Fruit fly (Drosophila melanogaster) whole organism, embryonic: ENCODE results near the gene MESR3.

Experiments
- Awh ChIP-seq: fragments of 200-800 bp; sonication (Bioruptor generic); IDR thresholded peaks from 2 replicates; pipeline ENCODE4, ENCODE4 v1.3.6; 2022; ENCODE audit warnings: missing biosample characterization, missing genetic modification characterization
- CG11723 ChIP-seq: fragments of 200-800 bp; sonication (Bioruptor generic); optimal IDR thresholded peaks from 2 replicates; lab custom pipeline; 2017; ENCODE audit warnings: missing biosample characterization, mild to moderate bottlenecking, missing genetic modification characterization
- CG12071 ChIP-seq: fragments of 200-800 bp; sonication (Bioruptor generic); optimal IDR thresholded peaks from 3 replicates; lab custom pipeline; 2018; ENCODE audit warnings: missing biosample characterization, mild to moderate bottlenecking, missing genetic modification characterization
- CG12659 ChIP-seq: fragments of 200-800 bp; sonication (Bioruptor generic); optimal IDR thresholded peaks from 3 replicates; lab custom pipeline; 2017; ENCODE audit warnings: mild to moderate bottlenecking, missing biosample characterization, missing genetic modification reagents, missing genetic modification characterization
- CG12744 ChIP-seq: fragments of 200-800 bp; sonication (Bioruptor generic); optimal IDR thresholded peaks from 2 replicates; lab custom pipeline; 2016; ENCODE audit warnings: missing biosample characterization, missing genetic modification characterization
- CG12942 ChIP-seq: fragments of 200-800 bp; sonication (Bioruptor generic); optimal IDR thresholded peaks from 3 replicates; lab custom pipeline; 2016; ENCODE audit warnings: missing biosample characterization, missing genetic modification characterization
- CG13296 ChIP-seq: fragments of 200-800 bp; sonication (Bioruptor generic); optimal IDR thresholded peaks from 3 replicates; lab custom pipeline; 2018; ENCODE audit warnings: missing biosample characterization, mild to moderate bottlenecking, missing genetic modification characterization
- CG14710 ChIP-seq: fragments of 200-800 bp; sonication (Bioruptor generic); optimal IDR thresholded peaks from 3 replicates; lab custom pipeline; 2019; ENCODE audit warnings: missing biosample characterization, mild to moderate bottlenecking, missing genetic modification characterization, moderate library complexity
- CG15011 ChIP-seq: fragments of 200-800 bp; sonication (Bioruptor generic); optimal IDR thresholded peaks from 3 replicates; lab custom pipeline; 2018; ENCODE audit warnings: missing biosample characterization, mild to moderate bottlenecking, missing genetic modification characterization
- CG15269 ChIP-seq: fragments of 200-800 bp; sonication (Bioruptor generic); optimal IDR thresholded peaks from 2 replicates; lab custom pipeline; 2018; ENCODE audit warnings: missing biosample characterization, mild to moderate bottlenecking, missing genetic modification characterization, moderate library complexity
- CG16813 ChIP-seq: fragments of 200-800 bp; sonication (Bioruptor generic); IDR thresholded peaks from 3 replicates; pipeline ENCODE4 v1.3.6; 2022; ENCODE audit warnings: missing biosample characterization, missing genetic modification characterization; ENCODE audit not compliant: partially characterized antibody
- CG17802 ChIP-seq: fragments of 200-800 bp; sonication (Bioruptor generic); optimal IDR thresholded peaks from 2 replicates; lab custom pipeline; 2018; ENCODE audit warnings: missing biosample characterization, mild to moderate bottlenecking, missing genetic modification characterization, moderate library complexity
- CG18262 ChIP-seq: fragments of 200-800 bp; optimal IDR thresholded peaks from 3 replicates; lab custom pipeline; 2019; ENCODE audit warnings: missing biosample characterization, mild to moderate bottlenecking, missing genetic modification characterization, moderate library complexity
- CG31224 ChIP-seq: fragments of 200-800 bp; sonication (Bioruptor generic); IDR thresholded peaks from 2 replicates; pipeline ENCODE4 v1.3.6; 2022; ENCODE audit warnings: missing biosample characterization, missing genetic modification characterization
- CG31365 ChIP-seq: fragments of 200-800 bp; sonication (Bioruptor generic); optimal IDR thresholded peaks from 2 replicates; lab custom pipeline; 2018; ENCODE audit warnings: missing biosample characterization, mild to moderate bottlenecking, missing genetic modification characterization
- CG3163 ChIP-seq: fragments of 200-800 bp; sonication (Bioruptor generic); optimal IDR thresholded peaks from 3 replicates; lab custom pipeline; 2016; ENCODE audit warnings: missing biosample characterization, missing genetic modification characterization
- CG32532 ChIP-seq: fragments of 200-800 bp; sonication (Bioruptor generic); IDR thresholded peaks from 2 replicates; pipeline ENCODE4 v1.3.6; 2022; ENCODE audit warnings: missing biosample characterization, missing genetic modification characterization
- CG5180 ChIP-seq: fragments of 200-800 bp; sonication (Bioruptor generic); optimal IDR thresholded peaks from 3 replicates; lab custom pipeline; 2017; ENCODE audit warnings: missing biosample characterization, missing genetic modification characterization, mild to moderate bottlenecking, moderate library complexity, missing genetic modification reagents
- CG6854 ChIP-seq: fragments of 200-800 bp; sonication (Bioruptor generic); optimal IDR thresholded peaks from 3 replicates; lab custom pipeline; 2017; ENCODE audit warnings: missing biosample characterization, mild to moderate bottlenecking, missing genetic modification characterization
- CG8290 ChIP-seq, 3 experiments: fragments of 200-800 bp; sonication (Bioruptor generic); optimal IDR thresholded peaks; 2 replicates each; lab custom pipeline; 2016 to 2019; ENCODE audit warnings: missing biosample characterization in 3 of 3, missing genetic modification characterization in 3 of 3, mild to moderate bottlenecking in 2 of 3, moderate library complexity in 1 of 3
- CoRest ChIP-seq: fragments of 200-800 bp; sonication (Bioruptor generic); optimal IDR thresholded peaks from 3 replicates; lab custom pipeline; 2018; ENCODE audit warnings: missing biosample characterization, mild to moderate bottlenecking, missing genetic modification characterization, moderate library complexity
- D ChIP-seq, 2 experiments: fragments of 200-800 bp in 1 of 2; fragments of >200 bp in 1 of 2; sonication (Bioruptor generic) in 1 of 2; optimal IDR thresholded peaks; 2 replicates in 1 of 2; 3 replicates in 1 of 2; lab custom pipeline; 2017; ENCODE audit warnings: mild to moderate bottlenecking in 1 of 2, missing biosample characterization in 1 of 2, missing genetic modification characterization in 1 of 2, missing genetic modification reagents in 1 of 2
- Dad ChIP-seq: fragments of 200-800 bp; sonication (Bioruptor generic); optimal IDR thresholded peaks from 3 replicates; lab custom pipeline; 2016; ENCODE audit warnings: missing biosample characterization, missing genetic modification characterization
- Dip2 ChIP-seq: fragments of 200-800 bp; sonication (Bioruptor generic); IDR thresholded peaks from 2 replicates; pipeline ENCODE4 v1.3.6; 2022; ENCODE audit warnings: missing biosample characterization, missing genetic modification characterization
- E2f1 ChIP-seq: fragments of 200-800 bp; sonication (Bioruptor generic); IDR thresholded peaks from 2 replicates; pipeline ENCODE4 v1.3.6; 2022; ENCODE audit warnings: missing biosample characterization, missing genetic modification characterization
- ERR ChIP-seq: fragments of 200-800 bp; sonication (Bioruptor generic); optimal IDR thresholded peaks from 2 replicates; lab custom pipeline; 2016; ENCODE audit warnings: missing biosample characterization, missing genetic modification characterization
- Elba2 ChIP-seq: fragments of 200-800 bp; sonication (Bioruptor generic); optimal IDR thresholded peaks from 3 replicates; lab custom pipeline; 2016; ENCODE audit warnings: missing biosample characterization, missing genetic modification characterization
- Fer1 ChIP-seq: fragments of 200-800 bp; sonication (Bioruptor generic); optimal IDR thresholded peaks from 2 replicates; lab custom pipeline; 2017; ENCODE audit warnings: missing biosample characterization, mild to moderate bottlenecking, missing genetic modification characterization
- Gug ChIP-seq: fragments of 200-800 bp; sonication (Bioruptor generic); IDR thresholded peaks from 4 replicates; pipeline ENCODE4 v1.3.6; 2022; ENCODE audit warnings: missing biosample characterization, missing genetic modification characterization
- H2.0 ChIP-seq: fragments of 200-800 bp; sonication (Bioruptor generic); IDR thresholded peaks from 2 replicates; pipeline ENCODE4 v1.3.6; 2022; ENCODE audit warnings: missing biosample characterization, missing genetic modification characterization
- Neu2 ChIP-seq: fragments of 200-800 bp; sonication (Bioruptor generic); optimal IDR thresholded peaks from 3 replicates; lab custom pipeline; 2016; ENCODE audit warnings: missing biosample characterization, missing genetic modification characterization, borderline replicate concordance
- NfI ChIP-seq: fragments of 200-800 bp; sonication (Bioruptor generic); optimal IDR thresholded peaks from 3 replicates; lab custom pipeline; 2018; ENCODE audit warnings: missing biosample characterization, mild to moderate bottlenecking, missing genetic modification characterization, moderate library complexity
- Ptx1 ChIP-seq: fragments of 200-800 bp; sonication (Bioruptor generic); IDR thresholded peaks from 2 replicates; pipeline ENCODE4 v1.3.6; 2022; ENCODE audit warnings: missing biosample characterization, missing genetic modification characterization
- Rfx ChIP-seq: fragments of 200-800 bp; sonication (Bioruptor generic); IDR thresholded peaks from 2 replicates; pipeline ENCODE4 v1.3.6; 2022; ENCODE audit warnings: missing biosample characterization, missing genetic modification characterization
- Ssrp ChIP-seq: fragments of 200-800 bp; sonication (Bioruptor generic); optimal IDR thresholded peaks from 2 replicates; lab custom pipeline; 2018; ENCODE audit warnings: missing biosample characterization, mild to moderate bottlenecking, missing genetic modification characterization, moderate library complexity
- Vsx1 ChIP-seq: fragments of 200-800 bp; sonication (Bioruptor generic); optimal IDR thresholded peaks from 2 replicates; lab custom pipeline; 2017; ENCODE audit warnings: missing biosample characterization, mild to moderate bottlenecking, missing genetic modification characterization, missing genetic modification reagents
- Xrp1 ChIP-seq: fragments of 200-800 bp; sonication (Bioruptor generic); IDR thresholded peaks from 2 replicates; pipeline ENCODE4 v1.3.6; 2022; ENCODE audit warnings: missing biosample characterization, missing genetic modification characterization
- ac ChIP-seq: fragments of 200-800 bp; sonication (Bioruptor generic); optimal IDR thresholded peaks from 3 replicates; lab custom pipeline; 2017; ENCODE audit warnings: missing biosample characterization, mild to moderate bottlenecking, missing genetic modification characterization
- cato ChIP-seq: fragments of 200-800 bp; sonication (Bioruptor generic); optimal IDR thresholded peaks from 2 replicates; lab custom pipeline; 2016; ENCODE audit warnings: missing biosample characterization, missing genetic modification characterization, borderline replicate concordance
- cwo ChIP-seq: fragments of 200-800 bp; sonication (Bioruptor generic); optimal IDR thresholded peaks from 3 replicates; lab custom pipeline; 2017; ENCODE audit warnings: missing biosample characterization, missing genetic modification characterization, mild to moderate bottlenecking, moderate library complexity, missing genetic modification reagents
- ems ChIP-seq: fragments of 200-800 bp; sonication (Bioruptor generic); optimal IDR thresholded peaks from 3 replicates; lab custom pipeline; 2016; ENCODE audit warnings: missing biosample characterization, missing genetic modification characterization
- esg ChIP-seq: fragments of 200-800 bp; sonication (Bioruptor generic); conservative IDR thresholded peaks from 2 replicates; pipeline ENCODE4 v1.3.6; 2022; ENCODE audit warnings: missing biosample characterization, missing genetic modification characterization
- jigr1 ChIP-seq: fragments of 200-800 bp; sonication (Bioruptor generic); IDR thresholded peaks from 3 replicates; pipeline ENCODE4 v1.3.6; 2022; ENCODE audit warnings: missing biosample characterization, missing genetic modification characterization
- rib ChIP-seq: fragments of 200-800 bp; sonication (Bioruptor generic); IDR thresholded peaks from 2 replicates; pipeline ENCODE4 v1.3.6; 2022; ENCODE audit warnings: missing biosample characterization, missing genetic modification characterization
- seq ChIP-seq: fragments of 200-800 bp; sonication (Bioruptor generic); IDR thresholded peaks from 2 replicates; pipeline ENCODE4 v1.3.6; 2022; ENCODE audit warnings: missing biosample characterization, missing genetic modification characterization
- sima ChIP-seq: fragments of 200-800 bp; sonication (Bioruptor generic); optimal IDR thresholded peaks from 2 replicates; lab custom pipeline; 2016; ENCODE audit warnings: missing biosample characterization, missing genetic modification characterization
- stwl ChIP-seq: fragments of 200-800 bp; sonication (Bioruptor generic); optimal IDR thresholded peaks from 3 replicates; lab custom pipeline; 2018; ENCODE audit warnings: missing biosample characterization, mild to moderate bottlenecking, missing genetic modification characterization, moderate library complexity
- sug ChIP-seq: fragments of 200-800 bp; optimal IDR thresholded peaks from 2 replicates; lab custom pipeline; 2019; ENCODE audit warnings: missing biosample characterization, mild to moderate bottlenecking, missing genetic modification characterization, moderate library complexity
- vvl ChIP-seq: fragments of 200-800 bp; sonication (Bioruptor generic); IDR thresholded peaks from 2 replicates; pipeline ENCODE4 v1.3.6; 2022; ENCODE audit warnings: missing biosample characterization, missing genetic modification characterization
- zfh1 ChIP-seq: fragments of 200-800 bp; sonication (Bioruptor generic); IDR thresholded peaks from 3 replicates; pipeline ENCODE4 v1.3.6; 2022; ENCODE audit warnings: missing biosample characterization, missing genetic modification characterization

MESR3 gene

DNA sequence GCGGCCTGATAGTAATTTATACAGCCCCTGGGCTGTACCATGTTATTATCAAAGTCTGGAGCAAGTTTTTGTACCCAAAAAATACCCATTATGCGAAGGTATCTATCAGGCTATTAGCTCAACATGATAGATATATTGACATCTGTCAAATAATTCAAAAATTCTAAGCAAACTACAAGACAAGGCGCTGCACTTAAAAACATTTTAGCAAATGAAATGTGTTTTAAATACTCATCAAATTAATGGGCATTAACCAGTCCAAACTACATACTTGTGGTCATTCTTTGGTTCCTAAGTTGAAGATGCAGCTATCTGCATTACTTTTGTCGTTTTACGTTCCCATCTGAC, 36.2 kb downstream of the MESR3 start (continued):
- TF ChIP-seq jigr1 (GFP tag; lab: Robert Waterston, UW) (no peak), CoRest (tag; lab: Kevin White, UChicago) (peak; percentile 74), CG16813 (no peak), CG31224 (GFP tag; lab: Robert Waterston, UW) (peak; percentile 61), CG31365 (tag; lab: Kevin White, UChicago) (peak; percentile 20), Elba2 (GFP tag; lab: Kevin White, UChicago) (no peak), ems (GFP tag; lab: Kevin White, UChicago) (peak; percentile 47), stwl (peak; percentile 17), H2.0 (GFP tag; lab: Robert Waterston, UW) (peak; percentile 40; the same call in 1 of the 2 replicates), esg (peak; percentile 64), Fer1 (GFP tag; lab: Kevin White, UChicago) (peak; percentile 18), Dip2 (GFP tag; lab: Robert Waterston, UW) (no peak), CG12942 (GFP tag; lab: Kevin White, UChicago) (no peak), Ptx1 (GFP tag; lab: Robert Waterston, UW) (peak; percentile 77), Vsx1 (no peak), ERR (GFP tag; lab: Kevin White, UChicago) (peak; percentile 22), rib (GFP tag; lab: Robert Waterston, UW) (no peak), CG13296 (no peak), CG6854 (no peak), sima (GFP tag; lab: Kevin White, UChicago) (no peak), CG14710 (peak; percentile 89), vvl (GFP tag; lab: Robert Waterston, UW) (peak; percentile 91), E2f1 (peak; percentile 58), CG15011 (GFP tag; lab: Kevin White, UChicago) (peak; percentile 44), cwo (GFP tag; lab: Kevin White, UChicago) (peak; percentile 37), Rfx (GFP tag; lab: Robert Waterston, UW) (peak; percentile 59; the same call in 1 of the 2 replicates), CG12659 (GFP tag; lab: Kevin White, UChicago) (peak; percentile 36), Dad (GFP tag; lab: Kevin White, UChicago) (peak; percentile 65), Xrp1 (GFP tag; lab: Robert Waterston, UW) (peak; percentile 92), seq (0 out of 2 replicates have a peak, but pooled peaks have one; percentile 53), Gug (GFP tag; lab: Robert Waterston, UW) (peak; percentile 49; the same call in 2 of the 4 replicates), sug (tag; lab: Kevin White, UChicago) (no peak), CG17802 (tag; lab: Kevin White, UChicago) (peak; percentile 66), ac (no peak), CG32532 (GFP tag; lab: Robert Waterston, UW) (peak; percentile 63), Ssrp (peak; percentile 78), CG18262 (peak; percentile 91), NfI (GFP tag; lab: Kevin White, UChicago) (no peak), Neu2 (GFP tag; lab: Kevin White, UChicago) (peak; percentile 52), Awh (GFP tag; lab: Robert Waterston, UW) (peak; percentile 76), zfh1 (peak; percentile 93), CG3163 (GFP tag; lab: Kevin White, UChicago) (no peak), cato (GFP tag; lab: Kevin White, UChicago) (no peak), CG15269 (tag; lab: Kevin White, UChicago) (peak; percentile 62), CG8290 (GFP tag; optimal IDR thresholded peaks at IDR 0.05; lab: Kevin White, UChicago) (peak; percentile 4), CG8290 (tag; optimal IDR thresholded peaks at IDR 0.05; lab: Kevin White, UChicago) (peak in 1 of 2 experiments; percentile 52), CG5180 (GFP tag; lab: Kevin White, UChicago) (peak; percentile 39), CG12071 (peak; percentile 51), CG12744 (GFP tag; lab: Kevin White, UChicago) (no peak), D (optimal IDR thresholded peaks at IDR 0.05; lab: Kevin White, UChicago) (no peak), D (GFP tag; optimal IDR thresholded peaks at IDR 0.05; lab: Kevin White, UChicago) (peak; percentile 78), CG11723 (GFP tag; lab: Kevin White, UChicago) (peak; percentile 30)
